Fruit fly (Drosophila melanogaster) whole organism, embryonic: ENCODE measurements around the gene mgr.
A peak's percentile ranks its signal among the peaks of the same experiment; 100 is the strongest.

ENCODE experiments used
- Aef1 ChIP-seq: fragments of 200-800 bp; sonication (Bioruptor generic); IDR thresholded peaks from 3 replicates; pipeline ENCODE4 v1.3.6; 2022; ENCODE audit warnings: missing biosample characterization, missing genetic modification characterization
- Atf6 ChIP-seq: fragments of 200-800 bp; sonication (Bioruptor generic); IDR thresholded peaks from 2 replicates; pipeline ENCODE4 v1.3.6; 2022; ENCODE audit warnings: missing biosample characterization, missing genetic modification characterization
- Bgb ChIP-seq: fragments of 200-800 bp; sonication (Bioruptor generic); IDR thresholded peaks from 2 replicates; pipeline ENCODE4 v1.3.6; 2022; ENCODE audit warnings: missing biosample characterization, missing genetic modification characterization; ENCODE audit not compliant: partially characterized antibody
- CG10209 ChIP-seq: fragments of 200-800 bp; sonication (Bioruptor generic); optimal IDR thresholded peaks from 3 replicates; lab custom pipeline; 2017; ENCODE audit warnings: missing biosample characterization, mild to moderate bottlenecking, missing genetic modification characterization, missing genetic modification reagents
- CG10267 ChIP-seq: fragments of 200-800 bp; sonication (Bioruptor generic); optimal IDR thresholded peaks from 2 replicates; lab custom pipeline; 2018; ENCODE audit warnings: missing biosample characterization, mild to moderate bottlenecking, missing genetic modification characterization, moderate library complexity
- CG11085 ChIP-seq: fragments of 200-800 bp; sonication (Bioruptor generic); IDR thresholded peaks from 2 replicates; pipeline ENCODE4 v1.3.6; 2022; ENCODE audit warnings: missing biosample characterization, missing genetic modification characterization
- CG11456 ChIP-seq: fragments of 200-800 bp; sonication (Bioruptor generic); IDR thresholded peaks from 3 replicates; pipeline ENCODE4 v1.3.6; 2022; ENCODE audit warnings: missing biosample characterization, missing genetic modification characterization
- CG12744 ChIP-seq: fragments of 200-800 bp; sonication (Bioruptor generic); optimal IDR thresholded peaks from 2 replicates; lab custom pipeline; 2016; ENCODE audit warnings: missing biosample characterization, missing genetic modification characterization
- CG15073 ChIP-seq: fragments of 200-800 bp; sonication (Bioruptor generic); optimal IDR thresholded peaks from 2 replicates; lab custom pipeline; 2016; ENCODE audit warnings: missing biosample characterization, missing genetic modification characterization
- CG1529 ChIP-seq: fragments of 200-800 bp; sonication (Bioruptor generic); optimal IDR thresholded peaks from 3 replicates; lab custom pipeline; 2018; ENCODE audit warnings: missing biosample characterization, missing genetic modification characterization
- CG1647 ChIP-seq: fragments of 200-800 bp; sonication (Bioruptor generic); optimal IDR thresholded peaks from 3 replicates; lab custom pipeline; 2016; ENCODE audit warnings: missing biosample characterization, missing genetic modification characterization
- CG17829 ChIP-seq: fragments of 200-800 bp; optimal IDR thresholded peaks from 2 replicates; lab custom pipeline; 2019; ENCODE audit warnings: missing biosample characterization, mild to moderate bottlenecking, missing genetic modification characterization, moderate library complexity
- CG31365 ChIP-seq: fragments of 200-800 bp; sonication (Bioruptor generic); optimal IDR thresholded peaks from 2 replicates; lab custom pipeline; 2018; ENCODE audit warnings: missing biosample characterization, mild to moderate bottlenecking, missing genetic modification characterization
- CG32772 ChIP-seq: fragments of 200-800 bp; sonication (Bioruptor generic); IDR thresholded peaks from 2 replicates; pipeline ENCODE4 v1.3.6; 2022; ENCODE audit warnings: missing biosample characterization, missing genetic modification characterization
- CG4282 ChIP-seq: fragments of 200-800 bp; sonication (Bioruptor generic); optimal IDR thresholded peaks from 2 replicates; lab custom pipeline; 2016; ENCODE audit warnings: missing biosample characterization, missing genetic modification characterization
- CG4617 ChIP-seq: fragments of 200-800 bp; sonication (Bioruptor generic); optimal IDR thresholded peaks from 3 replicates; lab custom pipeline; 2016; ENCODE audit warnings: missing biosample characterization, missing genetic modification characterization, borderline replicate concordance
- CG4730 ChIP-seq: fragments of 200-800 bp; sonication (Bioruptor generic); IDR thresholded peaks from 2 replicates; pipeline ENCODE4 v1.3.6; 2022; ENCODE audit warnings: missing biosample characterization, missing genetic modification characterization
- CG6689 ChIP-seq: fragments of 200-800 bp; sonication (Bioruptor generic); IDR thresholded peaks from 2 replicates; pipeline ENCODE4 v1.3.6; 2022; ENCODE audit warnings: missing biosample characterization, missing genetic modification characterization
- CkIIα-i1 ChIP-seq: fragments of 200-800 bp; sonication (Bioruptor generic); IDR thresholded peaks from 2 replicates; pipeline ENCODE4 v1.3.6; 2022; ENCODE audit warnings: missing biosample characterization, missing genetic modification characterization
- CrebB ChIP-seq: fragments of 200-800 bp; sonication (Bioruptor generic); optimal IDR thresholded peaks from 3 replicates; lab custom pipeline; 2018; ENCODE audit warnings: missing biosample characterization, mild to moderate bottlenecking, missing genetic modification characterization
- Dek ChIP-seq: fragments of 200-800 bp; sonication (Bioruptor generic); optimal IDR thresholded peaks from 3 replicates; lab custom pipeline; 2019; ENCODE audit warnings: missing biosample characterization, mild to moderate bottlenecking, missing genetic modification characterization, moderate library complexity
- E2f2 ChIP-seq: fragments of 200-800 bp; sonication (Bioruptor generic); IDR thresholded peaks from 2 replicates; pipeline ENCODE4 v1.3.6; 2022; ENCODE audit warnings: missing biosample characterization, missing genetic modification characterization
- HmgD ChIP-seq: fragments of 200-800 bp; sonication (Bioruptor generic); optimal IDR thresholded peaks from 3 replicates; lab custom pipeline; 2016; ENCODE audit warnings: missing biosample characterization, missing genetic modification characterization
- Hr39 ChIP-seq: fragments of >200 bp; optimal IDR thresholded peaks from 2 replicates; lab custom pipeline; 2017
- Lhr ChIP-seq: fragments of 200-800 bp; sonication (Bioruptor generic); optimal IDR thresholded peaks from 3 replicates; lab custom pipeline; 2017; ENCODE audit warnings: mild to moderate bottlenecking, missing biosample characterization, missing genetic modification reagents, missing genetic modification characterization
- MESR4 ChIP-seq: fragments of 200-800 bp; sonication (Bioruptor generic); optimal IDR thresholded peaks from 2 replicates; lab custom pipeline; 2018; ENCODE audit warnings: missing biosample characterization, mild to moderate bottlenecking, missing genetic modification characterization, moderate library complexity
- Mes4 ChIP-seq: fragments of 200-800 bp; sonication (Bioruptor generic); optimal IDR thresholded peaks from 2 replicates; lab custom pipeline; 2016; ENCODE audit warnings: missing biosample characterization, missing genetic modification characterization
- Optix ChIP-seq: fragments of 200-800 bp; sonication (Bioruptor generic); IDR thresholded peaks from 3 replicates; pipeline ENCODE4 v1.3.6; 2022; ENCODE audit warnings: missing biosample characterization, missing genetic modification characterization
- Rfx ChIP-seq: fragments of 200-800 bp; sonication (Bioruptor generic); IDR thresholded peaks from 2 replicates; pipeline ENCODE4 v1.3.6; 2022; ENCODE audit warnings: missing biosample characterization, missing genetic modification characterization
- Scr ChIP-seq: fragments of 200-800 bp; sonication (Bioruptor generic); IDR thresholded peaks from 2 replicates; pipeline ENCODE4 v1.3.6; 2022; ENCODE audit warnings: missing biosample characterization, missing genetic modification characterization; ENCODE audit not compliant: partially characterized antibody
- Sin3A ChIP-seq: fragments of >200 bp; optimal IDR thresholded peaks from 2 replicates; lab custom pipeline; 2018
- Six4 ChIP-seq: fragments of 200-800 bp; sonication (Bioruptor generic); optimal IDR thresholded peaks from 2 replicates; lab custom pipeline; 2016; ENCODE audit warnings: missing biosample characterization, missing genetic modification characterization
- Tbp ChIP-seq: fragments of >200 bp; optimal IDR thresholded peaks from 2 replicates; lab custom pipeline; 2018; ENCODE audit warnings: missing biosample characterization, missing genetic modification characterization
- Usf ChIP-seq: fragments of 200-800 bp; sonication (Bioruptor generic); optimal IDR thresholded peaks from 2 replicates; lab custom pipeline; 2017; ENCODE audit warnings: missing genotype, missing biosample characterization, missing genetic modification characterization
- aop ChIP-seq: fragments of 200-800 bp; sonication (Bioruptor generic); IDR thresholded peaks from 2 replicates; pipeline ENCODE4 v1.3.6; 2022; ENCODE audit warnings: missing biosample characterization, missing genetic modification characterization
- crp ChIP-seq, 2 experiments: fragments of 200-800 bp; sonication (Bioruptor generic); optimal IDR thresholded peaks; 2 replicates in 1 of 2; 3 replicates in 1 of 2; lab custom pipeline; 2017; ENCODE audit warnings: missing biosample characterization in 2 of 2, missing genetic modification characterization in 2 of 2, mild to moderate bottlenecking in 1 of 2, moderate library complexity in 1 of 2
- dan ChIP-seq: fragments of 200-800 bp; sonication (Bioruptor generic); IDR thresholded peaks from 2 replicates; pipeline ENCODE4 v1.3.6; 2022; ENCODE audit warnings: missing biosample characterization, missing genetic modification characterization
- dimm ChIP-seq: fragments of 200-800 bp; sonication (Bioruptor generic); IDR thresholded peaks from 2 replicates; pipeline ENCODE4 v1.3.6; 2022; ENCODE audit warnings: missing biosample characterization, missing genetic modification characterization
- dpn ChIP-seq, 2 experiments: fragments of 200-800 bp; sonication (Bioruptor generic); optimal IDR thresholded peaks; 3 replicates each; lab custom pipeline; 2016; ENCODE audit warnings: missing biosample characterization in 2 of 2, missing genetic modification characterization in 2 of 2
- emc ChIP-seq: fragments of 200-800 bp; sonication (Bioruptor generic); optimal IDR thresholded peaks from 2 replicates; lab custom pipeline; 2016; ENCODE audit warnings: missing biosample characterization, missing genetic modification characterization
- ems ChIP-seq: fragments of 200-800 bp; sonication (Bioruptor generic); optimal IDR thresholded peaks from 3 replicates; lab custom pipeline; 2016; ENCODE audit warnings: missing biosample characterization, missing genetic modification characterization
- esg ChIP-seq: fragments of 200-800 bp; sonication (Bioruptor generic); conservative IDR thresholded peaks from 2 replicates; pipeline ENCODE4 v1.3.6; 2022; ENCODE audit warnings: missing biosample characterization, missing genetic modification characterization
- ewg ChIP-seq: fragments of 200-800 bp; sonication (Bioruptor generic); optimal IDR thresholded peaks from 3 replicates; lab custom pipeline; 2017; ENCODE audit warnings: mild to moderate bottlenecking, missing biosample characterization, missing genetic modification reagents, missing genetic modification characterization
- fru ChIP-seq: fragments of >200 bp; optimal IDR thresholded peaks from 2 replicates; lab custom pipeline; 2017
- kah ChIP-seq: fragments of 200-800 bp; sonication (Bioruptor generic); optimal IDR thresholded peaks from 2 replicates; lab custom pipeline; 2018; ENCODE audit warnings: missing biosample characterization, mild to moderate bottlenecking, missing genetic modification characterization
- ken ChIP-seq: fragments of 200-800 bp; sonication (Bioruptor generic); IDR thresholded peaks from 3 replicates; pipeline ENCODE4 v1.3.6; 2022; ENCODE audit warnings: missing biosample characterization, missing genetic modification characterization
- kni ChIP-seq: fragments of 200-800 bp; sonication (Bioruptor generic); optimal IDR thresholded peaks from 3 replicates; lab custom pipeline; 2017; ENCODE audit warnings: mild to moderate bottlenecking, missing biosample characterization, missing genetic modification reagents, missing genetic modification characterization
- odd ChIP-seq: fragments of 200-800 bp; sonication (Bioruptor generic); optimal IDR thresholded peaks from 2 replicates; lab custom pipeline; 2017; ENCODE audit warnings: missing biosample characterization, mild to moderate bottlenecking, missing genetic modification characterization
- salm ChIP-seq: fragments of 200-800 bp; sonication (Bioruptor generic); optimal IDR thresholded peaks from 2 replicates; lab custom pipeline; 2018; ENCODE audit warnings: missing biosample characterization, mild to moderate bottlenecking, missing genetic modification characterization
- schlank ChIP-seq: fragments of 200-800 bp; sonication (Bioruptor generic); optimal IDR thresholded peaks from 2 replicates; lab custom pipeline; 2018; ENCODE audit warnings: missing biosample characterization, mild to moderate bottlenecking, missing genetic modification characterization
- sima ChIP-seq: fragments of 200-800 bp; sonication (Bioruptor generic); optimal IDR thresholded peaks from 2 replicates; lab custom pipeline; 2016; ENCODE audit warnings: missing biosample characterization, missing genetic modification characterization
- tll ChIP-seq, 2 experiments: fragments of 200-800 bp in 1 of 2; fragments of >200 bp in 1 of 2; sonication (Bioruptor generic) in 1 of 2; optimal IDR thresholded peaks; 2 replicates each; lab custom pipeline; 2017 to 2019; ENCODE audit warnings: missing biosample characterization in 2 of 2, missing genetic modification characterization in 2 of 2, mild to moderate bottlenecking in 1 of 2, moderate library complexity in 1 of 2

Gene mgr

DNA sequence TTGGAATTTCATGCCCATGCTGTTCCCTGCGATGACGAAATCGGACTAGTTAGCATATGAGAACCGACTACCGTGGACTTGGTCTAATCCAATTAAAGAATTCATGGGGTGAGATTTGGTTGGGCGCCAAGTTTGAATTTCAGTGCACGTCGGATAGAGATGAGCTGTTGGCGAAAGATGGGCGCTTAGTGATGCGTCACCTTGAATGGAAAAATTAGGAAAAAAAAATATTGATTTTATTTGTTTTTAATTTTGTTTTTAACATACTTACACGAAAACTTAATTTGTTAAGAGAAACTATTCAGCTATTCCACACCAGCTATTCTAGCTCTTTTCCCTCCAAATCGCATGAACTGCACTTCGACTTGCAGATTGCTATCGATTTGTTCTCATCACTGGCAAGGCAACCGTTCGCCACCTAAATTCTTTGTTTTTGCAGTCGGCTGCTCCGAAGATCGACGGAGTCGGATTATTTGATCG is 12.0 kb upstream of the mgr start, which contains the start of the genes ninaG and Sptz (continued):
- TF ChIP-seq CG4617, result peak; percentile 94
- peak in 1 of 2 experiments; percentile 26 for TF ChIP-seq tll (GFP tag; optimal IDR thresholded peaks at IDR 0.05; lab: Kevin White, UChicago)
- TF ChIP-seq CG15073 (GFP tag; lab: Kevin White, UChicago), result peak; percentile 63
- TF ChIP-seq CG11456 (GFP tag; lab: Robert Waterston, UW), result peak; percentile 95
- TF ChIP-seq kni (GFP tag; lab: Kevin White, UChicago), result no peak
- TF ChIP-seq Hr39, result no peak
- TF ChIP-seq dimm (GFP tag; lab: Robert Waterston, UW), result peak; percentile 83
- TF ChIP-seq kah (GFP tag; lab: Kevin White, UChicago), result peak; percentile 34
- peak; percentile 85 for TF ChIP-seq Lhr (GFP tag; lab: Kevin White, UChicago)
- peak; percentile 79 for TF ChIP-seq sima
- TF ChIP-seq Dek (tag; lab: Kevin White, UChicago), result peak; percentile 90
- TF ChIP-seq E2f2 (GFP tag; lab: Robert Waterston, UW), result peak; percentile 93
- peak; percentile 96 to 97 for TF ChIP-seq dpn (GFP tag; optimal IDR thresholded peaks at IDR 0.05; lab: Kevin White, UChicago)
- TF ChIP-seq CG17829 (tag; lab: Kevin White, UChicago), result peak; percentile 91
- peak; percentile 88 for TF ChIP-seq CG10267
- TF ChIP-seq CG1529 (GFP tag; lab: Kevin White, UChicago), result no peak
- peak; percentile 96 for TF ChIP-seq CG32772 (GFP tag; lab: Robert Waterston, UW)
- peak; percentile 95 for TF ChIP-seq CG1647 (GFP tag; lab: Kevin White, UChicago)
- peak; percentile 77 for TF ChIP-seq CrebB (tag; lab: Kevin White, UChicago)
- no peak for TF ChIP-seq fru
- peak; percentile 94 for TF ChIP-seq CG11085 (GFP tag; lab: Robert Waterston, UW)
- TF ChIP-seq CG4730 (GFP tag; lab: Robert Waterston, UW), result peak; percentile 95
- peak; percentile 96 for TF ChIP-seq Optix
- peak; percentile 92 for TF ChIP-seq CG12744 (GFP tag; lab: Kevin White, UChicago)
- peak; percentile 98 for TF ChIP-seq Rfx (GFP tag; lab: Robert Waterston, UW)
- TF ChIP-seq Scr (GFP tag; lab: Robert Waterston, UW), result peak; percentile 64
- TF ChIP-seq Sin3A (lab: Kevin White, UChicago), result peak; percentile 83
- TF ChIP-seq odd (GFP tag; lab: Kevin White, UChicago), result peak; percentile 81
- TF ChIP-seq ken (GFP tag; lab: Robert Waterston, UW), result peak; percentile 96
- peak; percentile 92 for TF ChIP-seq Atf6 (GFP tag; lab: Robert Waterston, UW)
- TF ChIP-seq HmgD (GFP tag; lab: Kevin White, UChicago), result peak; percentile 86
- peak; percentile 96 for TF ChIP-seq esg (GFP tag; lab: Robert Waterston, UW)
- TF ChIP-seq crp (GFP tag; optimal IDR thresholded peaks at IDR 0.05; lab: Kevin White, UChicago), result peak in 1 of 2 experiments; percentile 78
- TF ChIP-seq Bgb (GFP tag; lab: Robert Waterston, UW), result no peak
- TF ChIP-seq CkIIα-i1 (GFP tag; lab: Robert Waterston, UW), result peak; percentile 74
- TF ChIP-seq salm (tag; lab: Kevin White, UChicago), result peak; percentile 62
- TF ChIP-seq schlank (tag; lab: Kevin White, UChicago), result peak; percentile 73
- peak; percentile 96 for TF ChIP-seq ems (GFP tag; lab: Kevin White, UChicago)
- peak; percentile 91 for TF ChIP-seq Six4
- no peak for TF ChIP-seq Tbp (GFP tag; lab: Kevin White, UChicago)
- TF ChIP-seq Mes4 (GFP tag; lab: Kevin White, UChicago), result peak; percentile 86
- TF ChIP-seq Aef1 (GFP tag; lab: Robert Waterston, UW), result peak; percentile 96
- peak; percentile 88 for TF ChIP-seq CG4282 (GFP tag; lab: Kevin White, UChicago)
- TF ChIP-seq CG6689 (GFP tag; lab: Robert Waterston, UW), result peak; percentile 97
- peak; percentile 91 for TF ChIP-seq Usf
- peak; percentile 6 for TF ChIP-seq CG31365 (tag; lab: Kevin White, UChicago)
- peak; percentile 84 for TF ChIP-seq dan
- TF ChIP-seq emc (GFP tag; lab: Kevin White, UChicago), result peak; percentile 90
- peak; percentile 92 for TF ChIP-seq CG10209 (GFP tag; lab: Kevin White, UChicago)
- peak; percentile 87 for TF ChIP-seq ewg (GFP tag; lab: Kevin White, UChicago)
- TF ChIP-seq aop (GFP tag; lab: Robert Waterston, UW), result peak; percentile 78; the same call in 1 of the 2 replicates
- TF ChIP-seq MESR4, result no peak
